Worm (Caenorhabditis elegans): Measurements from ENCODE around the gene str-27.
"Not testable (repeated sequence)": the region's sequence is repeated elsewhere in the genome, so short reads cannot be mapped to it uniquely, and the experiment has no call there.

The str-27 gene

ce11 chrV:15766122-15766594 is 30.5 kb upstream of the str-27 start, which contains the start of the genes haf-3 and F57A10.2 (continued):
- peak; percentile 99 for TF ChIP-seq dpl-1 (GFP tag; optimal IDR thresholded peaks at IDR 0.05)
- peak; percentile 43; the same call in 1 of the 2 replicates for TF ChIP-seq vab-7 (GFP tag; IDR thresholded peaks at IDR 0.05)
- TF ChIP-seq Y75B8A.6 (GFP tag; IDR thresholded peaks at IDR 0.05) = no peak
- TF ChIP-seq arid-1 (GFP tag; conservative IDR thresholded peaks at IDR 0.05) = 0 out of 2 replicates have a peak, but pooled peaks have one; percentile 37
- no peak for TF ChIP-seq pqm-1 (tag; optimal IDR thresholded peaks at IDR 0.05)
- TF ChIP-seq madf-5 (GFP tag; IDR thresholded peaks at IDR 0.05) = no peak
- no peak for TF ChIP-seq dmd-9 (GFP tag; IDR thresholded peaks at IDR 0.05)
- TF ChIP-seq set-16 (GFP tag; IDR thresholded peaks at IDR 0.05) = no peak
- peak; percentile 10 for TF ChIP-seq zfp-2 (tag; optimal IDR thresholded peaks at IDR 0.05)
- TF ChIP-seq spr-3 (GFP tag; optimal IDR thresholded peaks at IDR 0.05) = peak; percentile 73
- no peak for TF ChIP-seq daf-12 (tag; optimal IDR thresholded peaks at IDR 0.05)
- peak; percentile 79 for TF ChIP-seq hmg-1.1 (GFP tag; IDR thresholded peaks at IDR 0.05)
- TF ChIP-seq nhr-237 (tag; optimal IDR thresholded peaks at IDR 0.05) = no peak

- no peak for TF ChIP-seq sdz-12 (GFP tag; optimal IDR thresholded peaks at IDR 0.05)
- no peak for TF ChIP-seq hlh-11 (tag; optimal IDR thresholded peaks at IDR 0.05)
Observed at ce11 chrV:15758449-15758848, 22.8 kb upstream of the str-27 start, which contains the start of gene str-9. Gene str-9, plus strand, starts transcription at chrV:15758749.

- TF ChIP-seq attf-4 (tag; optimal IDR thresholded peaks at IDR 0.05) = no peak
- no peak for TF ChIP-seq lir-3 (tag; optimal IDR thresholded peaks at IDR 0.05)
- TF ChIP-seq aha-1 (tag) = peak; percentile 92
Observed at ce11 chrV:15757645-15758044, 22.0 kb upstream of the str-27 start.

- not testable (repeated sequence) for TF ChIP-seq lin-29 (GFP tag; IDR thresholded peaks at IDR 0.05); F44E2.7 (GFP tag; IDR thresholded peaks at IDR 0.05); ZK546.5 (tag; optimal IDR thresholded peaks at IDR 0.05)
Observed at ce11 chrV:15754731-15755130, 19.1 kb upstream of the str-27 start, which contains the start of gene str-8. Gene str-8, plus strand, starts transcription at chrV:15755031.

DNA sequence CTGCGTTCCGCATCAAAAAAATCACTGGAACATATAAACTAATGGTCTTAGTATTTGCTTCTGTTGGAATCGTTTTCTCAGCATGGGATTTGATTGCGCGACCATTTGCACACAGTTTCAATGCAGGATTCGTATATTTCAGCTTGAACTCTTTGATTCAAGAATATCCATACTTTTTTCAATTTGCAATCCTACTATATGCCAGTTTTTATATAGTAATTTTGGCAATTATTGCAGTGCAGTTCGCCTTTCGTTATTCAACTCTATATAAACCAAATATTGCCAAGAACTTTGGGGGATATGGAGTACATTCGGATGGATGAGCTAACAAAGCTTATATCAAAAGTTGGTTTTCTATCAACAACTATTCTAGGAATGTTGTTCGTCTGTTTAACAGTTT is 17.3 kb upstream of the str-27 start, which contains the start of gene str-5:
str-5 (plus strand) TSS at position 301 of the 400 bp plus-strand sequence.
- TF ChIP-seq daf-8 (GFP tag; IDR thresholded peaks at IDR 0.05); lin-38 (GFP tag; IDR thresholded peaks at IDR 0.05); ZK546.5 (tag; optimal IDR thresholded peaks at IDR 0.05): not testable (repeated sequence)

ce11 chrV:15752049-15752448 is 16.4 kb upstream of the str-27 start, which contains the start of gene str-43:
Gene str-43, minus strand, starts transcription at chrV:15752149.
- TF ChIP-seq daf-12 (tag; optimal IDR thresholded peaks at IDR 0.05) (no peak), duxl-1 (tag; optimal IDR thresholded peaks at IDR 0.05; ENCODE audit: poor library complexity) (no peak), sdz-12 (GFP tag; optimal IDR thresholded peaks at IDR 0.05) (no peak), ceh-62 (tag; optimal IDR thresholded peaks at IDR 0.05) (no peak), nhr-25 (tag; optimal IDR thresholded peaks at IDR 0.05; ENCODE audit: borderline replicate concordance, insufficient read depth) (no peak), madf-9 (GFP tag; conservative IDR thresholded peaks at IDR 0.05) (no peak), spr-3 (GFP tag; optimal IDR thresholded peaks at IDR 0.05) (no peak), lin-39 (tag; optimal IDR thresholded peaks at IDR 0.05) (no peak), lin-1 (GFP tag; IDR thresholded peaks at IDR 0.05) (no peak), lir-3 (tag; optimal IDR thresholded peaks at IDR 0.05) (no peak), lin-29 (GFP tag; IDR thresholded peaks at IDR 0.05) (no peak), nhr-28 (tag; optimal IDR thresholded peaks at IDR 0.05) (no peak), nhr-237 (tag; optimal IDR thresholded peaks at IDR 0.05) (no peak)
